Worm (Caenorhabditis elegans): ENCODE data around the gene srh-61.

srh-61 gene

ce11 chrII:12491936-12492335, 24.3 kb downstream of the srh-61 start, which contains the start of gene srz-6:
Gene srz-6 (plus strand): TSS chrII:12492236.
- TF ChIP-seq mxl-3 (GFP tag; optimal IDR thresholded peaks at IDR 0.05) (no peak), Y75B8A.6 (GFP tag; IDR thresholded peaks at IDR 0.05) (no peak), ceh-20 (GFP tag; IDR thresholded peaks at IDR 0.05) (no peak), skn-1 (tag; optimal IDR thresholded peaks at IDR 0.05) (no peak), nhr-237 (tag; optimal IDR thresholded peaks at IDR 0.05) (no peak), snpc-4 (tag; optimal IDR thresholded peaks at IDR 0.05) (no peak), ctbp-1 (GFP tag; IDR thresholded peaks at IDR 0.05) (no peak), F49E8.2 (tag; optimal IDR thresholded peaks at IDR 0.05; ENCODE audit: borderline replicate concordance) (no peak), mxl-2 (GFP tag; conservative IDR thresholded peaks at IDR 0.05) (no peak), attf-4 (tag; optimal IDR thresholded peaks at IDR 0.05) (no peak)

- no peak for TF ChIP-seq dmd-6 (GFP tag; IDR thresholded peaks at IDR 0.05)
- TF ChIP-seq sdz-12 (GFP tag; optimal IDR thresholded peaks at IDR 0.05) = no peak
- no peak for TF ChIP-seq set-16 (GFP tag; IDR thresholded peaks at IDR 0.05)
- no peak for TF ChIP-seq F49E8.2 (tag; optimal IDR thresholded peaks at IDR 0.05; ENCODE audit: borderline replicate concordance)
- no peak for TF ChIP-seq nhr-25 (tag; optimal IDR thresholded peaks at IDR 0.05; ENCODE audit: borderline replicate concordance, insufficient read depth)
- TF ChIP-seq ama-1 (optimal IDR thresholded peaks at IDR 0.05) = no peak
- TF ChIP-seq lsy-2 (tag; optimal IDR thresholded peaks at IDR 0.05) = no peak
- TF ChIP-seq nhr-11 (tag; optimal IDR thresholded peaks at IDR 0.05) = no peak
- TF ChIP-seq Y75B8A.6 (GFP tag; IDR thresholded peaks at IDR 0.05) = no peak
- TF ChIP-seq pqm-1 (tag; optimal IDR thresholded peaks at IDR 0.05) = no peak
- TF ChIP-seq madf-9 (GFP tag; conservative IDR thresholded peaks at IDR 0.05) = no peak
- TF ChIP-seq F10B5.3 (tag; optimal IDR thresholded peaks at IDR 0.05) = no peak
- no peak for TF ChIP-seq unc-130 (GFP tag; optimal IDR thresholded peaks at IDR 0.05)
Observed at ce11 chrII:12489903-12490302, 26.3 kb downstream of the srh-61 start, which contains the start of gene T21B4.15. Gene T21B4.15 (plus strand): TSS chrII:12490203.

- TF ChIP-seq nhr-41 (GFP tag; IDR thresholded peaks at IDR 0.05) (no peak), ceh-44 (GFP tag; IDR thresholded peaks at IDR 0.05) (no peak), fos-1 (tag; optimal IDR thresholded peaks at IDR 0.05) (no peak), hlh-11 (tag; optimal IDR thresholded peaks at IDR 0.05) (no peak), tag-97 (GFP tag; IDR thresholded peaks at IDR 0.05) (no peak), lir-3 (tag; optimal IDR thresholded peaks at IDR 0.05) (no peak), saeg-2 (GFP tag; IDR thresholded peaks at IDR 0.05) (no peak), lin-15B (tag; optimal IDR thresholded peaks at IDR 0.05) (no peak), mep-1 (tag; optimal IDR thresholded peaks at IDR 0.05) (no peak), unc-62 (GFP tag; optimal IDR thresholded peaks at IDR 0.05 in 1 of 2) (no peak), unc-62 (tag; optimal IDR thresholded peaks at IDR 0.05) (no peak), R02D3.7 (tag; optimal IDR thresholded peaks at IDR 0.05) (no peak), set-16 (GFP tag; IDR thresholded peaks at IDR 0.05) (no peak)
Observed at ce11 chrII:12488810-12489209, 27.4 kb downstream of the srh-61 start.

- TF ChIP-seq zag-1 (tag; optimal IDR thresholded peaks at IDR 0.05) = no peak
- TF ChIP-seq set-16 (GFP tag; IDR thresholded peaks at IDR 0.05) = 0 out of 2 replicates have a peak, but pooled peaks have one; percentile 0
Observed at ce11 chrII:12485060-12485459, 31.2 kb downstream of the srh-61 start, which contains the start of gene F15A4.10. Gene F15A4.10 (minus strand): TSS chrII:12485160.

ce11 chrII:12482622-12483021, 33.6 kb downstream of the srh-61 start, which contains the start of gene fbxb-102:
Gene fbxb-102 (plus strand): TSS chrII:12482922.
- no peak for TF ChIP-seq ztf-11 (tag; optimal IDR thresholded peaks at IDR 0.05)
- no peak for TF ChIP-seq ceh-28 (tag; optimal IDR thresholded peaks at IDR 0.05)
- no peak for TF ChIP-seq nhr-41 (GFP tag; IDR thresholded peaks at IDR 0.05)
- TF ChIP-seq nhr-76 (tag; optimal IDR thresholded peaks at IDR 0.05) = no peak
- no peak for TF ChIP-seq hif-1 (tag; optimal IDR thresholded peaks at IDR 0.05)
- no peak for TF ChIP-seq tag-97 (GFP tag; IDR thresholded peaks at IDR 0.05)
- TF ChIP-seq arid-1 (GFP tag; conservative IDR thresholded peaks at IDR 0.05) = no peak
- TF ChIP-seq T20F7.1 (GFP tag; optimal IDR thresholded peaks at IDR 0.05) = no peak
- no peak for TF ChIP-seq lim-7 (GFP tag; IDR thresholded peaks at IDR 0.05)
- TF ChIP-seq lin-1 (GFP tag; IDR thresholded peaks at IDR 0.05) = no peak
- no peak for TF ChIP-seq dmd-9 (GFP tag; IDR thresholded peaks at IDR 0.05)
- no peak for TF ChIP-seq nhr-237 (tag; optimal IDR thresholded peaks at IDR 0.05)
- no peak for TF ChIP-seq lir-3 (tag; optimal IDR thresholded peaks at IDR 0.05)
- no peak for TF ChIP-seq php-3 (GFP tag; IDR thresholded peaks at IDR 0.05)
- TF ChIP-seq lin-13 (GFP tag; optimal IDR thresholded peaks at IDR 0.05) = no peak
- TF ChIP-seq lin-39 (tag; optimal IDR thresholded peaks at IDR 0.05) = no peak
- TF ChIP-seq ceh-62 (tag; optimal IDR thresholded peaks at IDR 0.05) = no peak

Measured in whole organism, L4 larva.